Worm (Caenorhabditis elegans): ENCODE results near the gene W07B8.4.

- TF ChIP-seq nhr-77 (tag; optimal IDR thresholded peaks at IDR 0.05), result peak; percentile 86
- peak; percentile 100 for TF ChIP-seq sea-2 (GFP tag; optimal IDR thresholded peaks at IDR 0.05)
- peak; percentile 74 for TF ChIP-seq mdl-1 (tag; optimal IDR thresholded peaks at IDR 0.05)
- TF ChIP-seq elt-3 (tag; optimal IDR thresholded peaks at IDR 0.05), result peak in 1 of 3 experiments; percentile 92
- peak; percentile 99 for TF ChIP-seq jun-1 (tag; optimal IDR thresholded peaks at IDR 0.05)
- no peak for TF ChIP-seq unc-39 (tag; optimal IDR thresholded peaks at IDR 0.05)
- peak; percentile 94 for TF ChIP-seq unc-62 (GFP tag; optimal IDR thresholded peaks at IDR 0.05)
- peak; percentile 92 for TF ChIP-seq fos-1 (tag; optimal IDR thresholded peaks at IDR 0.05)
- peak; percentile 83 for TF ChIP-seq pqm-1 (tag; optimal IDR thresholded peaks at IDR 0.05)
- TF ChIP-seq pha-4 (tag; optimal IDR thresholded peaks at IDR 0.05), result peak; percentile 88
- peak; percentile 46 for TF ChIP-seq ama-1 (optimal IDR thresholded peaks at IDR 0.05)
- TF ChIP-seq snpc-4 (tag; optimal IDR thresholded peaks at IDR 0.05), result peak; percentile 83
- TF ChIP-seq aly-2 (tag; optimal IDR thresholded peaks at IDR 0.05), result peak; percentile 68
- peak; percentile 84 for TF ChIP-seq zag-1 (tag; optimal IDR thresholded peaks at IDR 0.05)
Measured at ce11 chrV:1151324-1151742, 19.6 kb upstream of the W07B8.4 start.
